Worm (Caenorhabditis elegans) whole organism, L4 larva: ENCODE measurements around the gene ddb-1.

Experiments
- Y105C5A.15 ChIP-seq: fragments of 200-800 bp; sonication (Bioruptor generic); IDR thresholded peaks from 2 replicates; pipeline ENCODE4 v1.3.6; 2022; ENCODE audit warnings: missing genetic modification characterization, missing compliant biosample characterization
- dmd-6 ChIP-seq: fragments of 200-800 bp; sonication (Bioruptor generic); IDR thresholded peaks from 2 replicates; pipeline ENCODE4 v1.3.6; 2022; ENCODE audit warnings: missing genetic modification reagents, missing genetic modification characterization, missing compliant biosample characterization
- duxl-1 ChIP-seq: sonication (generic microtip); optimal IDR thresholded peaks from 2 replicates; lab custom pipeline; 2016; ENCODE audit warnings: mild to moderate bottlenecking, missing genetic modification characterization, moderate library complexity, missing compliant biosample characterization; ENCODE audit not compliant: poor library complexity
- dve-1 ChIP-seq: sonication (generic microtip); optimal IDR thresholded peaks from 2 replicates; lab custom pipeline; 2017; ENCODE audit warnings: antibody characterized with exemption, mild to moderate bottlenecking, missing genetic modification characterization, missing compliant biosample characterization; ENCODE audit not compliant: insufficient read depth
- lsy-2 ChIP-seq, 2 experiments: fragments of 150-350 bp in 1 of 2; sonication (generic microtip) in 1 of 2; optimal IDR thresholded peaks; 2 replicates each; lab custom pipeline; 2014 to 2017; ENCODE audit warnings: missing biosample characterization in 2 of 2, missing genetic modification characterization in 2 of 2
- nhr-77 ChIP-seq: fragments of 150-350 bp; optimal IDR thresholded peaks from 2 replicates; lab custom pipeline; 2014; ENCODE audit warnings: missing biosample characterization, missing genetic modification characterization
- pqm-1 ChIP-seq: sonication (generic microtip); optimal IDR thresholded peaks from 2 replicates; lab custom pipeline; 2017; ENCODE audit warnings: missing biosample characterization, missing genetic modification characterization
- snpc-4 ChIP-seq: fragments of 150-350 bp; optimal IDR thresholded peaks from 2 replicates; lab custom pipeline; 2014; ENCODE audit warnings: missing biosample characterization, missing genetic modification characterization
- unc-39 ChIP-seq: sonication (generic microtip); optimal IDR thresholded peaks from 2 replicates; lab custom pipeline; 2017; ENCODE audit warnings: missing biosample characterization, missing genetic modification characterization
- ztf-11 ChIP-seq: fragments of 150-350 bp; optimal IDR thresholded peaks from 2 replicates; lab custom pipeline; 2014; ENCODE audit warnings: missing biosample characterization, missing genetic modification characterization

- TF ChIP-seq dmd-6 (GFP tag; lab: Robert Waterston, UW) (no peak), pqm-1 (tag; lab: Kevin White, UChicago) (no peak), ztf-11 (tag; lab: Kevin White, UChicago) (no peak), Y105C5A.15 (GFP tag; lab: Robert Waterston, UW) (no peak), snpc-4 (no peak), unc-39 (no peak), nhr-77 (no peak), lsy-2 (tag; optimal IDR thresholded peaks at IDR 0.05; lab: Kevin White, UChicago) (peak in 1 of 2 experiments; percentile 7), dve-1 (tag; lab: Kevin White, UChicago) (no peak), duxl-1 (tag; lab: Kevin White, UChicago) (no peak)
These were observed 35.8 kb upstream of the ddb-1 start, which contains the start of gene eri-12 for ce11 chrIV:12156642-12157233.
